ENCODE assay signal across 2 worm cellular contexts in the genomic region with DNA sequence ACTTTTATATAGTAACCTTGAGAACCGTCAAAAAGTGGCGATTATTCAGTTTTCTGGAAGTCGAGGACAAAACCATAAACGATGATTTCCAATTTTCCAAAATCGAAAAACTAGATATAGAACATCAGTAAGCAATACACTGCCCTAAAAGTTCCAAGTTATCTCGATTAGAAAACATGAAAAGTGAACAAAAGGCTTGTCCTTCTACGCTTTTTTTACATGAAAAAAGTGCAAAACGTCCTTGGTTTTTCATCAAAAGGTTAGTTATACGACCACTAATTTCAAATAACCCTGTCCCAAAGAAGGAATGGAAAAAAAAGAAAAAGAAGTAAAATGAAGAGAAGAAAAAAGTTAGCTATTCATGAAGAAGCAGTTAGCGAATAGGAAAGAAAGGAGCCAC.
TF ChIP-seq lines count a peak whose summit lies in the region.

No protein-coding gene starts in this region.

TF ChIP-seq in whole organism, L3 larva, 47 proteins besides CTCF, POLR2A, EP300 and RAD21:
- TF ChIP-seq nhr-25 (tag; optimal IDR thresholded peaks at IDR 0.05; lab: Kevin White, UChicago), result peak; percentile 56
- TF ChIP-seq ztf-4 (tag; optimal IDR thresholded peaks at IDR 0.05; lab: Kevin White, UChicago), result no peak
TF ChIP-seq in whole organism, L3 larva: peak in this region for 1.

TF ChIP-seq in whole organism, L4 larva, 104 proteins besides CTCF, POLR2A, EP300 and RAD21:
- TF ChIP-seq nhr-25 (tag; optimal IDR thresholded peaks at IDR 0.05; lab: Kevin White, UChicago; ENCODE audit: borderline replicate concordance, insufficient read depth) (peak; percentile 51), set-16 (GFP tag; IDR thresholded peaks at IDR 0.05; lab: Robert Waterston, UW) (no peak), F44E2.7 (GFP tag; IDR thresholded peaks at IDR 0.05; lab: Robert Waterston, UW) (no peak), dve-1 (tag; optimal IDR thresholded peaks at IDR 0.05; lab: Kevin White, UChicago; ENCODE audit: insufficient read depth) (no peak), aha-1 (tag; lab: Kevin White, UChicago) (peak; percentile 73), hmg-1.1 (GFP tag; IDR thresholded peaks at IDR 0.05; lab: Robert Waterston, UW) (no peak), arid-1 (GFP tag; conservative IDR thresholded peaks at IDR 0.05; lab: Robert Waterston, UW) (no peak)

Comparison
In these comparisons a context has a peak if more than half of its experiments do, and no peak if none do; other contexts are left out.
1. Of the 28 proteins assayed by ChIP-seq in both whole organism, L4 larva and whole organism, L3 larva: peak only in whole organism, L4 larva: none; only in whole organism, L3 larva: none; in both: nhr-25; in neither: 27.